Fruit fly (Drosophila melanogaster): ENCODE measurements around the gene Tango10.
A peak's percentile ranks its signal among the peaks of the same experiment; 100 is the strongest.

Gene Tango10

dm6 chrX:11709799-11710720, 10.0 kb upstream of the Tango10 start, which contains the start of gene FucT6 (continued):
- no peak for TF ChIP-seq slp2 (GFP tag; optimal IDR thresholded peaks at IDR 0.05)
- TF ChIP-seq Mad (GFP tag; optimal IDR thresholded peaks at IDR 0.05): peak; percentile 0
- no peak for TF ChIP-seq MTF-1 (GFP tag; optimal IDR thresholded peaks at IDR 0.05; ENCODE audit: borderline replicate concordance)
- TF ChIP-seq E2f1 (GFP tag; IDR thresholded peaks at IDR 0.05): no peak
- TF ChIP-seq jumu (GFP tag; optimal IDR thresholded peaks at IDR 0.05): no peak
- TF ChIP-seq HmgZ (tag; optimal IDR thresholded peaks at IDR 0.05): peak; percentile 61
- TF ChIP-seq sima (GFP tag; optimal IDR thresholded peaks at IDR 0.05): no peak
- peak; percentile 75 for TF ChIP-seq Ets97D (GFP tag; optimal IDR thresholded peaks at IDR 0.05)
- TF ChIP-seq peb (GFP tag; IDR thresholded peaks at IDR 0.05): no peak
- TF ChIP-seq Nf-YC (tag; optimal IDR thresholded peaks at IDR 0.05): peak; percentile 26
- TF ChIP-seq CG18764 (GFP tag; optimal IDR thresholded peaks at IDR 0.05): no peak
- no peak for TF ChIP-seq Oaz (GFP tag; IDR thresholded peaks at IDR 0.05)
- no peak for TF ChIP-seq ewg (GFP tag; optimal IDR thresholded peaks at IDR 0.05)
- TF ChIP-seq phol (tag; optimal IDR thresholded peaks at IDR 0.05): peak; percentile 50
- TF ChIP-seq gce (GFP tag; IDR thresholded peaks at IDR 0.05): no peak
- no peak for TF ChIP-seq CG7271 (tag; optimal IDR thresholded peaks at IDR 0.05)
- no peak for TF ChIP-seq btn (GFP tag; optimal IDR thresholded peaks at IDR 0.05)

- TF ChIP-seq gsb-n (tag; optimal IDR thresholded peaks at IDR 0.05): no peak
- no peak for TF ChIP-seq pros (GFP tag; optimal IDR thresholded peaks at IDR 0.05)
- no peak for TF ChIP-seq jumu (GFP tag; optimal IDR thresholded peaks at IDR 0.05)
- TF ChIP-seq CG7372 (GFP tag; IDR thresholded peaks at IDR 0.05): no peak
- no peak for TF ChIP-seq tx (GFP tag; optimal IDR thresholded peaks at IDR 0.05)
- no peak for TF ChIP-seq trh (GFP tag; optimal IDR thresholded peaks at IDR 0.05)
- no peak for TF ChIP-seq CG14441 (GFP tag; IDR thresholded peaks at IDR 0.05)
- TF ChIP-seq CG11723 (GFP tag; optimal IDR thresholded peaks at IDR 0.05): no peak
- peak; percentile 37 for TF ChIP-seq CG2678 (tag; optimal IDR thresholded peaks at IDR 0.05)
- no peak for TF ChIP-seq shn (GFP tag; optimal IDR thresholded peaks at IDR 0.05)
- TF ChIP-seq MBD-R2 (GFP tag; IDR thresholded peaks at IDR 0.05): peak; percentile 10; the same call in 1 of the 2 replicates
- TF ChIP-seq CG10274 (GFP tag; optimal IDR thresholded peaks at IDR 0.05): no peak
- TF ChIP-seq nau (GFP tag; optimal IDR thresholded peaks at IDR 0.05): no peak
- no peak for TF ChIP-seq ssp (GFP tag; IDR thresholded peaks at IDR 0.05)
- TF ChIP-seq CG1647 (GFP tag; optimal IDR thresholded peaks at IDR 0.05): no peak
- TF ChIP-seq fd3F (GFP tag; optimal IDR thresholded peaks at IDR 0.05): no peak
- no peak for TF ChIP-seq CG8281 (tag; optimal IDR thresholded peaks at IDR 0.05)
- no peak for TF ChIP-seq CG14014 (GFP tag; IDR thresholded peaks at IDR 0.05)
- TF ChIP-seq dati (GFP tag; IDR thresholded peaks at IDR 0.05): no peak
- no peak for TF ChIP-seq Meics (GFP tag; optimal IDR thresholded peaks at IDR 0.05)
- TF ChIP-seq ato (GFP tag; IDR thresholded peaks at IDR 0.05; ENCODE audit: partially characterized antibody): no peak
- peak; percentile 82 to 94 for TF ChIP-seq Trl (optimal IDR thresholded peaks at IDR 0.05)
- TF ChIP-seq Trl (GFP tag; optimal IDR thresholded peaks at IDR 0.05): no peak
- no peak for TF ChIP-seq Nf-YA (GFP tag; IDR thresholded peaks at IDR 0.05)
- peak; percentile 92 for TF ChIP-seq crol (GFP tag; IDR thresholded peaks at IDR 0.05)
- peak in 1 of 2 experiments; percentile 55 for TF ChIP-seq bsh (GFP tag; optimal IDR thresholded peaks at IDR 0.05)
- TF ChIP-seq CG34422 (GFP tag; IDR thresholded peaks at IDR 0.05): peak; percentile 16; the same call in 1 of the 3 replicates
- TF ChIP-seq sd (tag; optimal IDR thresholded peaks at IDR 0.05): peak; percentile 0
- no peak for TF ChIP-seq scrt (GFP tag; optimal IDR thresholded peaks at IDR 0.05)
- TF ChIP-seq sc (optimal IDR thresholded peaks at IDR 0.05): no peak
- no peak for TF ChIP-seq sc (GFP tag; optimal IDR thresholded peaks at IDR 0.05)
- TF ChIP-seq vvl (GFP tag; IDR thresholded peaks at IDR 0.05): peak; percentile 64
Observed at dm6 chrX:11713808-11714528, 6.1 kb upstream of the Tango10 start.
